Worm (Caenorhabditis elegans): ENCODE results near the gene ttr-48.

ttr-48 gene

ce11 chrX:3807166-3807565, 35.1 kb downstream of the ttr-48 start, which contains the start of gene F35A5.1:
TSS of gene F35A5.1 (plus strand) at chrX:3807466.
- no peak for TF ChIP-seq ceh-27 (GFP tag; optimal IDR thresholded peaks at IDR 0.05)
- no peak for TF ChIP-seq F57C9.4 (tag; optimal IDR thresholded peaks at IDR 0.05)
- TF ChIP-seq ekl-4 (GFP tag; IDR thresholded peaks at IDR 0.05): no peak
- no peak for TF ChIP-seq athp-1 (tag; optimal IDR thresholded peaks at IDR 0.05)
- no peak for TF ChIP-seq ets-4 (GFP tag; optimal IDR thresholded peaks at IDR 0.05)
- TF ChIP-seq snpc-3.4 (tag; optimal IDR thresholded peaks at IDR 0.05): no peak

- no peak for TF ChIP-seq K11D2.4 (GFP tag; IDR thresholded peaks at IDR 0.05)
- TF ChIP-seq zfh-2 (GFP tag; conservative IDR thresholded peaks at IDR 0.05): no peak
- no peak for TF ChIP-seq ama-1 (optimal IDR thresholded peaks at IDR 0.05)
- TF ChIP-seq ama-1 (GFP tag; optimal IDR thresholded peaks at IDR 0.05): no peak
- TF ChIP-seq mes-4 (tag; optimal IDR thresholded peaks at IDR 0.05): no peak
- TF ChIP-seq dpff-1 (tag; optimal IDR thresholded peaks at IDR 0.05): no peak
- no peak for TF ChIP-seq madf-6 (GFP tag; IDR thresholded peaks at IDR 0.05)
- TF ChIP-seq ceh-27 (GFP tag; optimal IDR thresholded peaks at IDR 0.05): no peak
- no peak for TF ChIP-seq nhr-80 (tag; optimal IDR thresholded peaks at IDR 0.05)
- no peak for TF ChIP-seq ZK185.1 (tag; optimal IDR thresholded peaks at IDR 0.05; ENCODE audit: poor library complexity, severe bottlenecking)
- TF ChIP-seq lin-35 (GFP tag; optimal IDR thresholded peaks at IDR 0.05): no peak
- TF ChIP-seq rcor-1 (GFP tag; IDR thresholded peaks at IDR 0.05): no peak
- no peak for TF ChIP-seq ztf-18 (tag; optimal IDR thresholded peaks at IDR 0.05)
Observed at ce11 chrX:3804837-3805236, 37.4 kb downstream of the ttr-48 start, which contains the start of gene F35A5.2. TSS of gene F35A5.2 (plus strand) at chrX:3805137.

ce11 chrX:3803314-3803713, 38.9 kb downstream of the ttr-48 start, which contains the start of gene F35A5.8:
TSS of gene F35A5.8 (minus strand) at chrX:3803464.
- TF ChIP-seq snpc-1.3 (tag; optimal IDR thresholded peaks at IDR 0.05; ENCODE audit: insufficient read depth) (no peak), tbx-9 (tag; optimal IDR thresholded peaks at IDR 0.05; ENCODE audit: borderline replicate concordance) (no peak), bed-2 (GFP tag; IDR thresholded peaks at IDR 0.05) (no peak), Y53F4B.3 (GFP tag; IDR thresholded peaks at IDR 0.05) (no peak), dpl-1 (GFP tag; optimal IDR thresholded peaks at IDR 0.05) (no peak), sptf-2 (GFP tag; optimal IDR thresholded peaks at IDR 0.05) (no peak), ceh-79 (tag; optimal IDR thresholded peaks at IDR 0.05) (no peak), Y56A3A.18 (GFP tag; IDR thresholded peaks at IDR 0.05) (0 out of 2 replicates have a peak, but pooled peaks have one; percentile 12), dox-1 (GFP tag; IDR thresholded peaks at IDR 0.05) (0 out of 2 replicates have a peak, but pooled peaks have one; percentile 39), C06A6.2 (GFP tag; conservative IDR thresholded peaks at IDR 0.05) (no peak), F23B12.7 (tag; optimal IDR thresholded peaks at IDR 0.05; ENCODE audit: insufficient read depth) (no peak), nhr-27 (tag; optimal IDR thresholded peaks at IDR 0.05) (no peak), lsl-1 (GFP tag; optimal IDR thresholded peaks at IDR 0.05) (no peak), dpff-1 (tag; optimal IDR thresholded peaks at IDR 0.05) (no peak), lin-26 (GFP tag; IDR thresholded peaks at IDR 0.05) (no peak), unc-130 (GFP tag; optimal IDR thresholded peaks at IDR 0.05) (no peak), lsy-27 (tag; optimal IDR thresholded peaks at IDR 0.05; ENCODE audit: borderline replicate concordance, insufficient read depth) (no peak), hmg-20 (GFP tag; IDR thresholded peaks at IDR 0.05) (no peak), Y53G8AR.9 (GFP tag; conservative IDR thresholded peaks at IDR 0.05) (0 out of 2 replicates have a peak, but pooled peaks have one; percentile 36), rec-8 (tag; optimal IDR thresholded peaks at IDR 0.05) (no peak), nhr-120 (GFP tag; IDR thresholded peaks at IDR 0.05) (no peak), ama-1 (optimal IDR thresholded peaks at IDR 0.05) (no peak), ama-1 (GFP tag; optimal IDR thresholded peaks at IDR 0.05) (no peak), ztf-18 (tag; optimal IDR thresholded peaks at IDR 0.05) (peak; percentile 94), hmg-1.2 (GFP tag; IDR thresholded peaks at IDR 0.05) (peak; percentile 32), hrde-1 (tag; optimal IDR thresholded peaks at IDR 0.05; ENCODE audit: borderline replicate concordance) (no peak), zfh-2 (GFP tag; conservative IDR thresholded peaks at IDR 0.05) (no peak), B0336.3 (GFP tag; IDR thresholded peaks at IDR 0.05) (no peak), attf-6 (GFP tag; IDR thresholded peaks at IDR 0.05) (no peak), tlf-1 (GFP tag; optimal IDR thresholded peaks at IDR 0.05) (no peak), madf-10 (tag; optimal IDR thresholded peaks at IDR 0.05) (no peak), nfya-1 (tag; optimal IDR thresholded peaks at IDR 0.05; ENCODE audit: borderline replicate concordance, insufficient read depth) (no peak)
